Fruit fly (Drosophila melanogaster) whole organism, embryonic: ENCODE results near the gene CG42718.

Experiments used
- Blimp-1 ChIP-seq: fragments of 200-800 bp; sonication (Bioruptor generic); optimal IDR thresholded peaks from 3 replicates; lab custom pipeline; 2018; ENCODE audit warnings: missing biosample characterization, missing genetic modification characterization, mild to moderate bottlenecking, moderate library complexity, missing genetic modification reagents
- CG10209 ChIP-seq: fragments of 200-800 bp; sonication (Bioruptor generic); optimal IDR thresholded peaks from 3 replicates; lab custom pipeline; 2017; ENCODE audit warnings: missing biosample characterization, mild to moderate bottlenecking, missing genetic modification characterization, missing genetic modification reagents
- CG11093 ChIP-seq: fragments of 200-800 bp; sonication (Bioruptor generic); IDR thresholded peaks from 3 replicates; pipeline ENCODE4 v1.3.6; 2022; ENCODE audit warnings: missing biosample characterization, missing genetic modification characterization
- CG12071 ChIP-seq: fragments of 200-800 bp; sonication (Bioruptor generic); optimal IDR thresholded peaks from 3 replicates; lab custom pipeline; 2018; ENCODE audit warnings: missing biosample characterization, mild to moderate bottlenecking, missing genetic modification characterization
- CG12104 ChIP-seq: fragments of 200-800 bp; sonication (Bioruptor generic); optimal IDR thresholded peaks from 3 replicates; lab custom pipeline; 2016; ENCODE audit warnings: missing biosample characterization, missing genetic modification characterization
- CG13424 ChIP-seq: fragments of 200-800 bp; sonication (Bioruptor generic); optimal IDR thresholded peaks from 2 replicates; lab custom pipeline; 2019; ENCODE audit warnings: missing biosample characterization, mild to moderate bottlenecking, missing genetic modification characterization, moderate library complexity
- CG14667 ChIP-seq: fragments of 200-800 bp; sonication (Bioruptor generic); IDR thresholded peaks from 2 replicates; pipeline ENCODE4 v1.3.6; 2022; ENCODE audit warnings: missing biosample characterization, missing genetic modification characterization
- CG18262 ChIP-seq: fragments of 200-800 bp; optimal IDR thresholded peaks from 3 replicates; lab custom pipeline; 2019; ENCODE audit warnings: missing biosample characterization, mild to moderate bottlenecking, missing genetic modification characterization, moderate library complexity
- CG2712 ChIP-seq: fragments of 200-800 bp; optimal IDR thresholded peaks from 3 replicates; lab custom pipeline; 2019; ENCODE audit warnings: missing biosample characterization, mild to moderate bottlenecking, missing genetic modification characterization, moderate library complexity
- CG31224 ChIP-seq: fragments of 200-800 bp; sonication (Bioruptor generic); IDR thresholded peaks from 2 replicates; pipeline ENCODE4 v1.3.6; 2022; ENCODE audit warnings: missing biosample characterization, missing genetic modification characterization
- CG31441 ChIP-seq: fragments of 200-800 bp; sonication (Bioruptor generic); IDR thresholded peaks from 2 replicates; pipeline ENCODE4 v1.3.6; 2022; ENCODE audit warnings: missing biosample characterization, missing genetic modification characterization
- CG33213 ChIP-seq: fragments of 200-800 bp; sonication (Bioruptor generic); optimal IDR thresholded peaks from 3 replicates; lab custom pipeline; 2016; ENCODE audit warnings: missing biosample characterization, missing genetic modification characterization
- CG4360 ChIP-seq: fragments of 200-800 bp; sonication (Bioruptor generic); IDR thresholded peaks from 2 replicates; pipeline ENCODE4 v1.3.6; 2022; ENCODE audit warnings: missing biosample characterization, missing genetic modification characterization
- CG4404 ChIP-seq: fragments of 200-800 bp; sonication (Bioruptor generic); IDR thresholded peaks from 2 replicates; pipeline ENCODE4 v1.3.6; 2022; ENCODE audit warnings: missing biosample characterization, missing genetic modification characterization
- CG7271 ChIP-seq: fragments of 200-800 bp; sonication (Bioruptor generic); optimal IDR thresholded peaks from 2 replicates; lab custom pipeline; 2018; ENCODE audit warnings: missing biosample characterization, mild to moderate bottlenecking, missing genetic modification characterization, moderate library complexity
- CG7556 ChIP-seq: fragments of 200-800 bp; sonication (Bioruptor generic); optimal IDR thresholded peaks from 2 replicates; lab custom pipeline; 2017; ENCODE audit warnings: missing biosample characterization, mild to moderate bottlenecking, missing genetic modification characterization
- CG7786 ChIP-seq: fragments of 200-800 bp; sonication (Bioruptor generic); optimal IDR thresholded peaks from 2 replicates; lab custom pipeline; 2016; ENCODE audit warnings: missing biosample characterization, missing genetic modification characterization
- Camta ChIP-seq: fragments of 200-800 bp; sonication (Bioruptor generic); optimal IDR thresholded peaks from 2 replicates; lab custom pipeline; 2016; ENCODE audit warnings: missing biosample characterization, missing genetic modification characterization
- D ChIP-seq, 2 experiments: fragments of 200-800 bp in 1 of 2; fragments of >200 bp in 1 of 2; sonication (Bioruptor generic) in 1 of 2; optimal IDR thresholded peaks; 2 replicates in 1 of 2; 3 replicates in 1 of 2; lab custom pipeline; 2017; ENCODE audit warnings: mild to moderate bottlenecking in 1 of 2, missing biosample characterization in 1 of 2, missing genetic modification characterization in 1 of 2, missing genetic modification reagents in 1 of 2
- Deaf1 ChIP-seq: fragments of 200-800 bp; optimal IDR thresholded peaks from 3 replicates; lab custom pipeline; 2019; ENCODE audit warnings: missing biosample characterization, mild to moderate bottlenecking, missing genetic modification characterization, moderate library complexity
- Fer2 ChIP-seq: fragments of 200-800 bp; sonication (Bioruptor generic); optimal IDR thresholded peaks from 2 replicates; lab custom pipeline; 2018; ENCODE audit warnings: missing biosample characterization, mild to moderate bottlenecking, missing genetic modification characterization, moderate library complexity
- H2.0 ChIP-seq: fragments of 200-800 bp; sonication (Bioruptor generic); IDR thresholded peaks from 2 replicates; pipeline ENCODE4 v1.3.6; 2022; ENCODE audit warnings: missing biosample characterization, missing genetic modification characterization
- HLH4C ChIP-seq: fragments of 200-800 bp; sonication (Bioruptor generic); IDR thresholded peaks from 3 replicates; pipeline ENCODE4 v1.3.6; 2022; ENCODE audit warnings: missing biosample characterization, missing genetic modification characterization; ENCODE audit not compliant: partially characterized antibody
- Hr51 ChIP-seq, 2 experiments: fragments of 200-800 bp; sonication (Bioruptor generic); optimal IDR thresholded peaks; 2 replicates in 1 of 2; 3 replicates in 1 of 2; lab custom pipeline; 2016 to 2018; ENCODE audit warnings: missing biosample characterization in 2 of 2, missing genetic modification characterization in 2 of 2, mild to moderate bottlenecking in 1 of 2, moderate library complexity in 1 of 2
- Lpt ChIP-seq: fragments of >200 bp; optimal IDR thresholded peaks from 2 replicates; lab custom pipeline; 2018; ENCODE audit warnings: missing biosample characterization, missing genetic modification characterization
- NC2α ChIP-seq: fragments of 200-800 bp; sonication (Bioruptor generic); optimal IDR thresholded peaks from 2 replicates; lab custom pipeline; 2016; ENCODE audit warnings: missing biosample characterization, missing genetic modification characterization
- NFAT ChIP-seq: fragments of 200-800 bp; sonication (Bioruptor generic); IDR thresholded peaks from 2 replicates; pipeline ENCODE4 v1.3.6; 2022; ENCODE audit warnings: missing biosample characterization, missing genetic modification characterization
- Nf-YB ChIP-seq: fragments of 200-800 bp; sonication (Bioruptor generic); optimal IDR thresholded peaks from 3 replicates; lab custom pipeline; 2019; ENCODE audit warnings: missing biosample characterization, mild to moderate bottlenecking, missing genetic modification characterization, moderate library complexity
- PHDP ChIP-seq: fragments of 200-800 bp; sonication (Bioruptor generic); optimal IDR thresholded peaks from 3 replicates; lab custom pipeline; 2018; ENCODE audit warnings: missing biosample characterization, mild to moderate bottlenecking, missing genetic modification characterization, moderate library complexity
- Ravus ChIP-seq: fragments of 200-800 bp; sonication (Bioruptor generic); IDR thresholded peaks from 2 replicates; pipeline ENCODE4 v1.3.6; 2022; ENCODE audit warnings: missing biosample characterization, missing genetic modification characterization
- Rx ChIP-seq: fragments of 200-800 bp; sonication (Bioruptor generic); IDR thresholded peaks from 2 replicates; pipeline ENCODE4 v1.3.6; 2022; ENCODE audit warnings: missing biosample characterization, missing genetic modification characterization
- Sox102F ChIP-seq: fragments of 200-800 bp; sonication (Bioruptor generic); optimal IDR thresholded peaks from 2 replicates; lab custom pipeline; 2018; ENCODE audit warnings: missing biosample characterization, mild to moderate bottlenecking, missing genetic modification characterization, moderate library complexity
- TFAM ChIP-seq: fragments of 200-800 bp; sonication (Bioruptor generic); optimal IDR thresholded peaks from 2 replicates; lab custom pipeline; 2017; ENCODE audit warnings: missing biosample characterization, missing genetic modification characterization, inconsistent platforms
- Taf1 ChIP-seq: fragments of 200-800 bp; sonication (Bioruptor generic); IDR thresholded peaks from 2 replicates; pipeline ENCODE4 v1.3.6; 2022; ENCODE audit warnings: missing biosample characterization, missing genetic modification characterization
- Tbp ChIP-seq: fragments of >200 bp; optimal IDR thresholded peaks from 2 replicates; lab custom pipeline; 2018; ENCODE audit warnings: missing biosample characterization, missing genetic modification characterization
- ac ChIP-seq: fragments of 200-800 bp; sonication (Bioruptor generic); optimal IDR thresholded peaks from 3 replicates; lab custom pipeline; 2017; ENCODE audit warnings: missing biosample characterization, mild to moderate bottlenecking, missing genetic modification characterization
- al ChIP-seq: fragments of 200-800 bp; sonication (Bioruptor generic); IDR thresholded peaks from 2 replicates; pipeline ENCODE4 v1.3.6; 2022; ENCODE audit warnings: missing biosample characterization, missing genetic modification characterization
- az2 ChIP-seq: fragments of 200-800 bp; sonication (Bioruptor generic); optimal IDR thresholded peaks from 3 replicates; lab custom pipeline; 2016; ENCODE audit warnings: missing biosample characterization, missing genetic modification characterization
- bsh ChIP-seq, 2 experiments: fragments of 200-800 bp; sonication (Bioruptor generic); optimal IDR thresholded peaks; 2 replicates each; lab custom pipeline; 2017 to 2018; ENCODE audit warnings: mild to moderate bottlenecking in 2 of 2, missing biosample characterization in 2 of 2, missing genetic modification characterization in 2 of 2, moderate library complexity in 1 of 2
- cg ChIP-seq: fragments of 200-800 bp; sonication (Bioruptor generic); optimal IDR thresholded peaks from 3 replicates; lab custom pipeline; 2019; ENCODE audit warnings: missing biosample characterization, mild to moderate bottlenecking, missing genetic modification characterization, moderate library complexity
- ci ChIP-seq: fragments of 200-800 bp; sonication (Bioruptor generic); IDR thresholded peaks from 3 replicates; pipeline ENCODE4 v1.3.6; 2022; ENCODE audit warnings: missing biosample characterization, missing genetic modification characterization
- dysf ChIP-seq: fragments of 200-800 bp; sonication (Bioruptor generic); IDR thresholded peaks from 3 replicates; pipeline ENCODE4 v1.3.6; 2022; ENCODE audit warnings: missing biosample characterization, missing genetic modification characterization
- gem ChIP-seq: fragments of 200-800 bp; sonication (Bioruptor generic); optimal IDR thresholded peaks from 2 replicates; lab custom pipeline; 2019; ENCODE audit warnings: missing biosample characterization, mild to moderate bottlenecking, missing genetic modification characterization, moderate library complexity
- kni ChIP-seq: fragments of 200-800 bp; sonication (Bioruptor generic); optimal IDR thresholded peaks from 3 replicates; lab custom pipeline; 2017; ENCODE audit warnings: mild to moderate bottlenecking, missing biosample characterization, missing genetic modification reagents, missing genetic modification characterization
- nerfin-1 ChIP-seq: fragments of 200-800 bp; sonication (Bioruptor generic); optimal IDR thresholded peaks from 3 replicates; lab custom pipeline; 2019; ENCODE audit warnings: missing biosample characterization, mild to moderate bottlenecking, missing genetic modification characterization, moderate library complexity
- oc ChIP-seq: fragments of 200-800 bp; sonication (Bioruptor generic); optimal IDR thresholded peaks from 2 replicates; lab custom pipeline; 2018; ENCODE audit warnings: missing biosample characterization, mild to moderate bottlenecking, missing genetic modification characterization, moderate library complexity
- pnt ChIP-seq: fragments of 200-800 bp; sonication (Bioruptor generic); optimal IDR thresholded peaks from 3 replicates; lab custom pipeline; 2016; ENCODE audit warnings: missing biosample characterization, missing genetic modification characterization
- salm ChIP-seq: fragments of 200-800 bp; sonication (Bioruptor generic); optimal IDR thresholded peaks from 2 replicates; lab custom pipeline; 2018; ENCODE audit warnings: missing biosample characterization, mild to moderate bottlenecking, missing genetic modification characterization
- seq ChIP-seq: fragments of 200-800 bp; sonication (Bioruptor generic); IDR thresholded peaks from 2 replicates; pipeline ENCODE4 v1.3.6; 2022; ENCODE audit warnings: missing biosample characterization, missing genetic modification characterization

CG42718 gene

DNA sequence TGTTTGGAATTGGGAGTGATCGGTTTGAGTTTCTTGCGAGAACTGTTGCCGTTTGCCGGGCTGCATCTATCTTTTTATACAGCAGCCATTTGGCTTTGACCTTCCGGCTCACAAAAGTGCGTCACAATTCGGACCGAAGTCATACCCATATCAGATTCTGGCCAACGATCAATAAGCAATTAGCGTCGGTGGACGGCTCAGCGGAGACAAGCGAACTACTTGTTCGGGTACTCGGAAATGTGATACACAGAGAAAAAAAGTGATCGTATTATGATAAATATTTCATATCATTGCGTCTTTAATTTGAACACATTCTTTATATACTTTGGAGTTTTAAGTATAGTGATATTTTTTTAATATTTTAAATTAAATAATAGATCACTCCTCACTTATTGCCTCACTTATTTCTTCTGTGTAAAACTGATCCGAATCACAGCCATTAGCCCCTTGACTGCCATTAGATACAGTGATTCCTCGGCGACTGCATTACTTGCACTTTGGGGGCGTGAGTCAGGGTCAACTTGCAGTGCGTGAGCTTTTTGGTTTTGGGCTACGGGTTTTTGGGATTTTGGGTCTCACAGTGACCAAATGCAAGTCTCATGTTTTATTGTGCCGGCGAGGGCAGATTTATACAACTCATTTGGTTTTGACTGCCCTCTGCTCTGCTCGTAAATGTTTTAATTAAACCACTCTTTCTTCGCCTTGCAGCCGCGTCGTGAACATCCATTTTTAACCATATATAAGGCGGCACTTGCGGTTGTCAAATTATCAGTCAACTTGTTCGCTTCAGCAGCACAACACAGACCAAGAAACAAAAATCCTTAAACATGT lies 15.0 kb downstream of the CG42718 start, which contains the start of the genes CG13043 and CG13063 (continued):
- TF ChIP-seq pnt (GFP tag; lab: Kevin White, UChicago) (no peak), CG7786 (GFP tag; lab: Kevin White, UChicago) (no peak), Ravus (GFP tag; lab: Robert Waterston, UW) (no peak), Blimp-1 (GFP tag; lab: Kevin White, UChicago) (peak; percentile 27), TFAM (GFP tag; lab: Kevin White, UChicago) (no peak), nerfin-1 (tag; lab: Kevin White, UChicago) (no peak), CG12104 (GFP tag; lab: Kevin White, UChicago) (no peak), D (optimal IDR thresholded peaks at IDR 0.05; lab: Kevin White, UChicago) (no peak), D (GFP tag; optimal IDR thresholded peaks at IDR 0.05; lab: Kevin White, UChicago) (no peak), Fer2 (no peak), Deaf1 (tag; lab: Kevin White, UChicago) (peak; percentile 18), CG4404 (no peak), CG13424 (peak; percentile 34), Camta (GFP tag; lab: Kevin White, UChicago) (no peak), CG4360 (GFP tag; lab: Robert Waterston, UW) (no peak), HLH4C (GFP tag; lab: Robert Waterston, UW) (no peak), gem (peak; percentile 59), salm (tag; lab: Kevin White, UChicago) (no peak), NC2α (GFP tag; lab: Kevin White, UChicago) (no peak), CG18262 (tag; lab: Kevin White, UChicago) (no peak), PHDP (tag; lab: Kevin White, UChicago) (peak; percentile 3), Hr51 (GFP tag; optimal IDR thresholded peaks at IDR 0.05; lab: Kevin White, UChicago) (peak in 1 of 2 experiments; percentile 37), Rx (GFP tag; lab: Robert Waterston, UW) (no peak), CG7556 (GFP tag; lab: Kevin White, UChicago) (peak; percentile 11), az2 (no peak), NFAT (no peak), CG2712 (tag; lab: Kevin White, UChicago) (no peak), CG31441 (GFP tag; lab: Robert Waterston, UW) (0 out of 2 replicates have a peak, but pooled peaks have one; percentile 23), Taf1 (GFP tag; lab: Robert Waterston, UW) (no peak), Sox102F (peak; percentile 35), Lpt (GFP tag; lab: Kevin White, UChicago) (no peak), ac (GFP tag; lab: Kevin White, UChicago) (no peak), CG14667 (GFP tag; lab: Robert Waterston, UW) (no peak), cg (GFP tag; lab: Kevin White, UChicago) (no peak), seq (GFP tag; lab: Robert Waterston, UW) (no peak), kni (GFP tag; lab: Kevin White, UChicago) (no peak), oc (tag; lab: Kevin White, UChicago) (peak; percentile 7), CG33213 (GFP tag; lab: Kevin White, UChicago) (no peak), CG31224 (GFP tag; lab: Robert Waterston, UW) (no peak), al (no peak), Nf-YB (GFP tag; lab: Kevin White, UChicago) (no peak), ci (GFP tag; lab: Robert Waterston, UW) (0 out of 3 replicates have a peak, but pooled peaks have one; percentile 32), Tbp (GFP tag; lab: Kevin White, UChicago) (no peak), CG11093 (GFP tag; lab: Robert Waterston, UW) (no peak), bsh (GFP tag; optimal IDR thresholded peaks at IDR 0.05; lab: Kevin White, UChicago) (no peak), CG7271 (no peak), H2.0 (GFP tag; lab: Robert Waterston, UW) (0 out of 2 replicates have a peak, but pooled peaks have one; percentile 17), CG12071 (no peak), CG10209 (no peak), dysf (GFP tag; lab: Robert Waterston, UW) (0 out of 3 replicates have a peak, but pooled peaks have one; percentile 31)
